Worm (Caenorhabditis elegans) whole organism, L1 larva: Measurements from ENCODE around the gene srh-30.

Experiments
- nhr-12 ChIP-seq: sonication (generic microtip); optimal IDR thresholded peaks from 2 replicates; lab custom pipeline; 2017; ENCODE audit warnings: missing biosample characterization, missing genetic modification characterization
- nhr-76 ChIP-seq: sonication (generic microtip); optimal IDR thresholded peaks from 2 replicates; lab custom pipeline; 2017; ENCODE audit warnings: missing biosample characterization, missing genetic modification characterization
- unc-62 ChIP-seq: fragments of 150-350 bp; optimal IDR thresholded peaks from 2 replicates; lab custom pipeline; 2014; ENCODE audit warnings: missing biosample characterization, missing genetic modification reagents, missing genetic modification characterization

ce11 chrV:6780166-6780565 lies 8.6 kb upstream of the srh-30 start, which contains the start of gene ZC404.15:
- TF ChIP-seq nhr-12 (no peak), nhr-76 (tag; lab: Kevin White, UChicago) (no peak), unc-62 (GFP tag; lab: Kevin White, UChicago) (no peak)
